Worm (Caenorhabditis elegans): ENCODE data around the gene ZK1127.5.

Gene ZK1127.5

ce11 chrII:7029524-7029923 lies 20.9 kb upstream of the ZK1127.5 start:
- TF ChIP-seq mab-5 (tag; optimal IDR thresholded peaks at IDR 0.05) (no peak), zag-1 (tag; optimal IDR thresholded peaks at IDR 0.05) (no peak), nhr-10 (tag; optimal IDR thresholded peaks at IDR 0.05) (no peak), R02D3.7 (tag; optimal IDR thresholded peaks at IDR 0.05) (no peak), ZK546.5 (tag; optimal IDR thresholded peaks at IDR 0.05) (no peak), F13H6.1 (tag; optimal IDR thresholded peaks at IDR 0.05) (no peak), blmp-1 (tag; optimal IDR thresholded peaks at IDR 0.05; ENCODE audit: insufficient read depth) (no peak), ceh-82 (tag; optimal IDR thresholded peaks at IDR 0.05) (no peak), Y55F3AM.14 (GFP tag; optimal IDR thresholded peaks at IDR 0.05) (no peak), nhr-237 (tag; optimal IDR thresholded peaks at IDR 0.05) (no peak), sma-3 (GFP tag; optimal IDR thresholded peaks at IDR 0.05) (no peak), fos-1 (tag; optimal IDR thresholded peaks at IDR 0.05) (no peak), sma-9 (GFP tag; optimal IDR thresholded peaks at IDR 0.05) (no peak), sma-9 (tag; optimal IDR thresholded peaks at IDR 0.05) (no peak), lin-39 (tag; optimal IDR thresholded peaks at IDR 0.05) (no peak), egl-27 (tag; optimal IDR thresholded peaks at IDR 0.05) (no peak)

ce11 chrII:7031137-7031697 lies 19.3 kb upstream of the ZK1127.5 start:
- no peak for TF ChIP-seq ama-1 (optimal IDR thresholded peaks at IDR 0.05)
- peak; percentile 35 for TF ChIP-seq fos-1 (tag; optimal IDR thresholded peaks at IDR 0.05)
- peak; percentile 2 for TF ChIP-seq gmeb-1 (tag; optimal IDR thresholded peaks at IDR 0.05)
- no peak for TF ChIP-seq F13H6.1 (tag; optimal IDR thresholded peaks at IDR 0.05)
- TF ChIP-seq lin-13 (GFP tag; optimal IDR thresholded peaks at IDR 0.05): no peak
- TF ChIP-seq crh-2 (tag; optimal IDR thresholded peaks at IDR 0.05): peak; percentile 27

- TF ChIP-seq nhr-12 (tag; optimal IDR thresholded peaks at IDR 0.05): no peak
These were observed 12.7 kb upstream of the ZK1127.5 start, which contains the start of gene cin-4 for ce11 chrII:7037659-7038342. cin-4 (plus strand) TSS chrII:7038292.

ce11 chrII:7049470-7049869 lies 1.0 kb upstream of the ZK1127.5 start:
- TF ChIP-seq nhr-11 (tag; optimal IDR thresholded peaks at IDR 0.05) (no peak), ceh-16 (tag; optimal IDR thresholded peaks at IDR 0.05) (no peak), nhr-23 (tag; optimal IDR thresholded peaks at IDR 0.05) (no peak), blmp-1 (tag; optimal IDR thresholded peaks at IDR 0.05; ENCODE audit: insufficient read depth) (no peak), nhr-21 (tag; optimal IDR thresholded peaks at IDR 0.05) (no peak), peb-1 (tag; optimal IDR thresholded peaks at IDR 0.05) (no peak), nhr-6 (tag; optimal IDR thresholded peaks at IDR 0.05) (no peak), Y55F3AM.14 (GFP tag; optimal IDR thresholded peaks at IDR 0.05) (no peak), zag-1 (tag; optimal IDR thresholded peaks at IDR 0.05) (no peak)

- TF ChIP-seq mab-5 (tag; optimal IDR thresholded peaks at IDR 0.05) (no peak), ztf-4 (tag; optimal IDR thresholded peaks at IDR 0.05) (no peak), zag-1 (tag; optimal IDR thresholded peaks at IDR 0.05) (no peak), peb-1 (tag; optimal IDR thresholded peaks at IDR 0.05) (no peak), fos-1 (tag; optimal IDR thresholded peaks at IDR 0.05) (no peak), skn-1 (tag; optimal IDR thresholded peaks at IDR 0.05) (no peak), egl-27 (tag; optimal IDR thresholded peaks at IDR 0.05) (no peak), ceh-82 (tag; optimal IDR thresholded peaks at IDR 0.05) (no peak), nhr-10 (tag; optimal IDR thresholded peaks at IDR 0.05) (no peak), lin-11 (tag; optimal IDR thresholded peaks at IDR 0.05) (no peak), ama-1 (optimal IDR thresholded peaks at IDR 0.05) (no peak), lin-39 (tag; optimal IDR thresholded peaks at IDR 0.05) (no peak), C34F6.9 (tag; optimal IDR thresholded peaks at IDR 0.05) (no peak), mbf-1 (tag; optimal IDR thresholded peaks at IDR 0.05) (no peak), gmeb-1 (tag; optimal IDR thresholded peaks at IDR 0.05) (no peak), lsy-2 (tag; optimal IDR thresholded peaks at IDR 0.05) (no peak), sem-4 (tag; optimal IDR thresholded peaks at IDR 0.05) (no peak), aly-2 (tag; optimal IDR thresholded peaks at IDR 0.05) (no peak)
These were observed 1.3 kb downstream of the ZK1127.5 start, which contains the start of gene ZK1127.12 for ce11 chrII:7051778-7052177. ZK1127.12 (plus strand) TSS chrII:7052078.

All from whole organism, L2 larva.